Worm (Caenorhabditis elegans): Measurements from ENCODE around the gene C04G6.4.

DNA sequence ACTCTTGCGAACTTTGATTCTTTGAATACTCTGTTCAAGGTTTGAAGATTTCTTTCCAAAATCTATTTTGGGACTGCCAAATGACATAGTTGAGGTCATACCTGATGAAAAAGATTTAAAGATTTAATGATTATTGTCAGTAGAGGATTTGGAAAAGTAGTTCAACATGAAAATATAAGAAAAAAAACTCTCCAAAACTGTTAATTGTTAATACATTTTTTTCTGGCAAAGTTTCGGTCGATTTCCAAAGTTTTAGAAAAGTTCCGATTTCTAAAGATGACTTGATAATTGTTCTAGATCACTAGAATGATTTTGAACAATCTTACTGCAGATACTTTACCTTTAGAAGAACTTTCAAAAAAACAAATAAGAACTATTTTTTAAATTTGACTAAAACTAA lies 12.0 kb downstream of the C04G6.4 start, which contains the start of gene C27A2.7:
- TF ChIP-seq nhr-28 (tag; optimal IDR thresholded peaks at IDR 0.05): no peak
- TF ChIP-seq elt-3 (tag; optimal IDR thresholded peaks at IDR 0.05): no peak
- no peak for TF ChIP-seq blmp-1 (tag; optimal IDR thresholded peaks at IDR 0.05)
- TF ChIP-seq snpc-4 (tag; optimal IDR thresholded peaks at IDR 0.05): no peak
- no peak for TF ChIP-seq nhr-237 (tag; optimal IDR thresholded peaks at IDR 0.05)

Data from whole organism, mixed stage, embryonic.